Fruit fly (Drosophila melanogaster): ENCODE measurements around the gene CG7483.

The CG7483 gene

dm6 chr3R:8290478-8290877, 22.5 kb upstream of the CG7483 start, which contains the start of gene CG11672:
Gene CG11672 (minus strand): TSS chr3R:8290578.
- no peak for TF ChIP-seq ttk (optimal IDR thresholded peaks at IDR 0.05)
- no peak for TF ChIP-seq Sin3A (optimal IDR thresholded peaks at IDR 0.05)
- no peak for TF ChIP-seq h (optimal IDR thresholded peaks at IDR 0.05)
- no peak for TF ChIP-seq Myc (optimal IDR thresholded peaks at IDR 0.05)
- TF ChIP-seq psq (optimal IDR thresholded peaks at IDR 0.05): no peak
- no peak for TF ChIP-seq insv (optimal IDR thresholded peaks at IDR 0.05)

- TF ChIP-seq h (optimal IDR thresholded peaks at IDR 0.05): no peak
- no peak for TF ChIP-seq Myc (optimal IDR thresholded peaks at IDR 0.05)
- TF ChIP-seq Sin3A (optimal IDR thresholded peaks at IDR 0.05): no peak
- TF ChIP-seq insv (optimal IDR thresholded peaks at IDR 0.05): no peak
- no peak for TF ChIP-seq ttk (optimal IDR thresholded peaks at IDR 0.05)
- TF ChIP-seq psq (optimal IDR thresholded peaks at IDR 0.05): no peak
Measured at dm6 chr3R:8290940-8291339, 22.1 kb upstream of the CG7483 start, which contains the start of gene CG31464. Gene CG31464 (plus strand): TSS chr3R:8291240.

- no peak for TF ChIP-seq ttk (optimal IDR thresholded peaks at IDR 0.05)
- TF ChIP-seq h (optimal IDR thresholded peaks at IDR 0.05): no peak
- TF ChIP-seq Sin3A (optimal IDR thresholded peaks at IDR 0.05): no peak
Measured at dm6 chr3R:8292034-8292433, 21.0 kb upstream of the CG7483 start, which contains the start of gene CG31463. Gene CG31463 (plus strand): TSS chr3R:8292335.

- TF ChIP-seq psq (optimal IDR thresholded peaks at IDR 0.05): no peak
- TF ChIP-seq insv (optimal IDR thresholded peaks at IDR 0.05): no peak
- TF ChIP-seq ttk (optimal IDR thresholded peaks at IDR 0.05): no peak
- TF ChIP-seq h (optimal IDR thresholded peaks at IDR 0.05): no peak
- no peak for TF ChIP-seq Myc (optimal IDR thresholded peaks at IDR 0.05)
- no peak for TF ChIP-seq Sin3A (optimal IDR thresholded peaks at IDR 0.05)
Measured at dm6 chr3R:8300928-8301752, 11.9 kb upstream of the CG7483 start, which contains the start of the genes CG9626 and mRpL1. Gene CG9626 (minus strand): TSS chr3R:8300978. Gene mRpL1 (plus strand): TSS chr3R:8301440.

dm6 chr3R:8303848-8304247, 9.2 kb upstream of the CG7483 start, which contains the start of gene nac:
Gene nac (minus strand): TSS chr3R:8304023.
- TF ChIP-seq Sin3A (optimal IDR thresholded peaks at IDR 0.05): no peak
- no peak for TF ChIP-seq h (optimal IDR thresholded peaks at IDR 0.05)
- TF ChIP-seq insv (optimal IDR thresholded peaks at IDR 0.05): no peak

- no peak for TF ChIP-seq psq (optimal IDR thresholded peaks at IDR 0.05)
- no peak for TF ChIP-seq ttk (optimal IDR thresholded peaks at IDR 0.05)
- TF ChIP-seq h (optimal IDR thresholded peaks at IDR 0.05): no peak
- no peak for TF ChIP-seq insv (optimal IDR thresholded peaks at IDR 0.05)
- no peak for TF ChIP-seq Sin3A (optimal IDR thresholded peaks at IDR 0.05)
- TF ChIP-seq Myc (optimal IDR thresholded peaks at IDR 0.05): no peak
Measured at dm6 chr3R:8305110-8305509, 7.9 kb upstream of the CG7483 start, which contains the start of gene Sgt1. Gene Sgt1 (minus strand): TSS chr3R:8305274.

- TF ChIP-seq psq (optimal IDR thresholded peaks at IDR 0.05) (no peak), insv (optimal IDR thresholded peaks at IDR 0.05) (no peak), h (optimal IDR thresholded peaks at IDR 0.05) (no peak), Myc (optimal IDR thresholded peaks at IDR 0.05) (no peak), Sin3A (optimal IDR thresholded peaks at IDR 0.05) (no peak), ttk (optimal IDR thresholded peaks at IDR 0.05) (no peak)
Measured at dm6 chr3R:8306188-8306926, 6.7 kb upstream of the CG7483 start.

dm6 chr3R:8306927-8307261, 6.1 kb upstream of the CG7483 start:
- TF ChIP-seq ttk (optimal IDR thresholded peaks at IDR 0.05): no peak
- TF ChIP-seq psq (optimal IDR thresholded peaks at IDR 0.05): no peak
- no peak for TF ChIP-seq Myc (optimal IDR thresholded peaks at IDR 0.05)
- TF ChIP-seq Sin3A (optimal IDR thresholded peaks at IDR 0.05): no peak

dm6 chr3R:8307283-8307682, 5.7 kb upstream of the CG7483 start:
- no peak for TF ChIP-seq Sin3A (optimal IDR thresholded peaks at IDR 0.05)
- TF ChIP-seq h (optimal IDR thresholded peaks at IDR 0.05): no peak
- no peak for TF ChIP-seq Myc (optimal IDR thresholded peaks at IDR 0.05)
- TF ChIP-seq insv (optimal IDR thresholded peaks at IDR 0.05): no peak
- no peak for TF ChIP-seq psq (optimal IDR thresholded peaks at IDR 0.05)
- TF ChIP-seq ttk (optimal IDR thresholded peaks at IDR 0.05): no peak

dm6 chr3R:8308515-8308959, 4.5 kb upstream of the CG7483 start, which contains the start of gene tex:
Gene tex (minus strand): TSS chr3R:8308645.
- TF ChIP-seq Myc (optimal IDR thresholded peaks at IDR 0.05) (no peak), ttk (optimal IDR thresholded peaks at IDR 0.05) (no peak), psq (optimal IDR thresholded peaks at IDR 0.05) (no peak), h (optimal IDR thresholded peaks at IDR 0.05) (no peak), Sin3A (optimal IDR thresholded peaks at IDR 0.05) (no peak), insv (optimal IDR thresholded peaks at IDR 0.05) (no peak)

dm6 chr3R:8310678-8311077, 2.3 kb upstream of the CG7483 start, which contains the start of gene CG11693:
Gene CG11693 (minus strand): TSS chr3R:8310778.
- TF ChIP-seq Myc (optimal IDR thresholded peaks at IDR 0.05) (no peak), insv (optimal IDR thresholded peaks at IDR 0.05) (no peak), Sin3A (optimal IDR thresholded peaks at IDR 0.05) (no peak), psq (optimal IDR thresholded peaks at IDR 0.05) (no peak), h (optimal IDR thresholded peaks at IDR 0.05) (no peak), ttk (optimal IDR thresholded peaks at IDR 0.05) (no peak)

- TF ChIP-seq h (optimal IDR thresholded peaks at IDR 0.05) (no peak), Sin3A (optimal IDR thresholded peaks at IDR 0.05) (no peak), insv (optimal IDR thresholded peaks at IDR 0.05) (no peak), Myc (optimal IDR thresholded peaks at IDR 0.05) (no peak), ttk (optimal IDR thresholded peaks at IDR 0.05) (no peak), psq (optimal IDR thresholded peaks at IDR 0.05) (no peak)
Measured at dm6 chr3R:8312037-8312436, 971 bp upstream of the CG7483 start, which contains the start of the genes CG11694 and CG11698. Gene CG11694 (minus strand): TSS chr3R:8312137. Gene CG11698 (plus strand): TSS chr3R:8312188.

Measured in Kc167 (cell line).